Fruit fly (Drosophila melanogaster) whole organism, embryonic: ENCODE measurements around the gene CG13127.

Source experiments
- Antp ChIP-seq: fragments of 200-800 bp; sonication (Bioruptor generic); optimal IDR thresholded peaks from 3 replicates; lab custom pipeline; 2016; ENCODE audit warnings: missing biosample characterization, missing genetic modification characterization
- Atf6 ChIP-seq: fragments of 200-800 bp; sonication (Bioruptor generic); IDR thresholded peaks from 2 replicates; pipeline ENCODE4 v1.3.6; 2022; ENCODE audit warnings: missing biosample characterization, missing genetic modification characterization
- CG10209 ChIP-seq: fragments of 200-800 bp; sonication (Bioruptor generic); optimal IDR thresholded peaks from 3 replicates; lab custom pipeline; 2017; ENCODE audit warnings: missing biosample characterization, mild to moderate bottlenecking, missing genetic modification characterization, missing genetic modification reagents
- CG12155 ChIP-seq: fragments of 200-800 bp; sonication (Bioruptor generic); optimal IDR thresholded peaks from 3 replicates; lab custom pipeline; 2016; ENCODE audit warnings: missing biosample characterization, missing genetic modification characterization
- CG12299 ChIP-seq: fragments of 200-800 bp; sonication (Bioruptor generic); optimal IDR thresholded peaks from 2 replicates; lab custom pipeline; 2018; ENCODE audit warnings: missing biosample characterization, mild to moderate bottlenecking, missing genetic modification characterization
- CG12391 ChIP-seq: fragments of 200-800 bp; sonication (Bioruptor generic); optimal IDR thresholded peaks from 3 replicates; lab custom pipeline; 2018; ENCODE audit warnings: missing biosample characterization, mild to moderate bottlenecking, missing genetic modification characterization, moderate library complexity
- CG12659 ChIP-seq: fragments of 200-800 bp; sonication (Bioruptor generic); optimal IDR thresholded peaks from 3 replicates; lab custom pipeline; 2017; ENCODE audit warnings: mild to moderate bottlenecking, missing biosample characterization, missing genetic modification reagents, missing genetic modification characterization
- CG13123 ChIP-seq: fragments of 200-800 bp; sonication (Bioruptor generic); optimal IDR thresholded peaks from 2 replicates; lab custom pipeline; 2016; ENCODE audit warnings: missing biosample characterization, missing genetic modification characterization
- CG13287 ChIP-seq: fragments of 200-800 bp; sonication (Bioruptor generic); IDR thresholded peaks from 2 replicates; pipeline ENCODE4 v1.3.6; 2022; ENCODE audit warnings: missing biosample characterization, missing genetic modification characterization; ENCODE audit not compliant: partially characterized antibody
- CG14441 ChIP-seq: fragments of 200-800 bp; sonication (Bioruptor generic); IDR thresholded peaks from 2 replicates; pipeline ENCODE4 v1.3.6; 2022; ENCODE audit warnings: missing biosample characterization, missing genetic modification characterization
- CG14860 ChIP-seq: fragments of 200-800 bp; sonication (Bioruptor generic); IDR thresholded peaks from 3 replicates; pipeline ENCODE4 v1.3.6; 2022; ENCODE audit warnings: missing biosample characterization, missing genetic modification characterization; ENCODE audit not compliant: partially characterized antibody
- CG15269 ChIP-seq: fragments of 200-800 bp; sonication (Bioruptor generic); optimal IDR thresholded peaks from 2 replicates; lab custom pipeline; 2018; ENCODE audit warnings: missing biosample characterization, mild to moderate bottlenecking, missing genetic modification characterization, moderate library complexity
- CG1647 ChIP-seq: fragments of 200-800 bp; sonication (Bioruptor generic); optimal IDR thresholded peaks from 3 replicates; lab custom pipeline; 2016; ENCODE audit warnings: missing biosample characterization, missing genetic modification characterization
- CG18476 ChIP-seq: fragments of 200-800 bp; sonication (Bioruptor generic); optimal IDR thresholded peaks from 2 replicates; lab custom pipeline; 2016; ENCODE audit warnings: missing biosample characterization, mild to moderate bottlenecking, missing genetic modification characterization
- CG2129 ChIP-seq: fragments of 200-800 bp; sonication (Bioruptor generic); IDR thresholded peaks from 2 replicates; pipeline ENCODE4 v1.3.6; 2022; ENCODE audit warnings: missing biosample characterization, missing genetic modification characterization; ENCODE audit not compliant: partially characterized antibody
- CG30020 ChIP-seq: fragments of 200-800 bp; optimal IDR thresholded peaks from 2 replicates; lab custom pipeline; 2019; ENCODE audit warnings: missing biosample characterization, mild to moderate bottlenecking, missing genetic modification characterization, moderate library complexity
- CG3407 ChIP-seq: fragments of 200-800 bp; sonication (Bioruptor generic); optimal IDR thresholded peaks from 2 replicates; lab custom pipeline; 2018; ENCODE audit warnings: missing biosample characterization, mild to moderate bottlenecking, missing genetic modification characterization
- CG42726 ChIP-seq: fragments of 200-800 bp; sonication (Bioruptor generic); IDR thresholded peaks from 2 replicates; pipeline ENCODE4 v1.3.6; 2022; ENCODE audit warnings: missing biosample characterization, missing genetic modification characterization; ENCODE audit not compliant: partially characterized antibody
- CG4328 ChIP-seq: fragments of 200-800 bp; sonication (Bioruptor generic); optimal IDR thresholded peaks from 3 replicates; lab custom pipeline; 2017; ENCODE audit warnings: missing biosample characterization, missing genetic modification reagents, missing genetic modification characterization
- CG4404 ChIP-seq: fragments of 200-800 bp; sonication (Bioruptor generic); IDR thresholded peaks from 2 replicates; pipeline ENCODE4 v1.3.6; 2022; ENCODE audit warnings: missing biosample characterization, missing genetic modification characterization
- CG4820 ChIP-seq: fragments of 200-800 bp; sonication (Bioruptor generic); optimal IDR thresholded peaks from 3 replicates; lab custom pipeline; 2016; ENCODE audit warnings: missing biosample characterization, missing genetic modification characterization
- CG7357 ChIP-seq: fragments of 200-800 bp; sonication (Bioruptor generic); IDR thresholded peaks from 3 replicates; pipeline ENCODE4 v1.3.6; 2022; ENCODE audit warnings: missing biosample characterization, missing genetic modification characterization
- CG9817 ChIP-seq: fragments of 200-800 bp; sonication (Bioruptor generic); optimal IDR thresholded peaks from 2 replicates; lab custom pipeline; 2018; ENCODE audit warnings: missing biosample characterization, mild to moderate bottlenecking, missing genetic modification characterization, moderate library complexity
- E2f2 ChIP-seq: fragments of 200-800 bp; sonication (Bioruptor generic); IDR thresholded peaks from 2 replicates; pipeline ENCODE4 v1.3.6; 2022; ENCODE audit warnings: missing biosample characterization, missing genetic modification characterization
- HLHmδ ChIP-seq: fragments of 200-800 bp; sonication (Bioruptor generic); optimal IDR thresholded peaks from 2 replicates; lab custom pipeline; 2018; ENCODE audit warnings: missing biosample characterization, mild to moderate bottlenecking, missing genetic modification characterization, moderate library complexity
- MESR4 ChIP-seq: fragments of 200-800 bp; sonication (Bioruptor generic); optimal IDR thresholded peaks from 2 replicates; lab custom pipeline; 2018; ENCODE audit warnings: missing biosample characterization, mild to moderate bottlenecking, missing genetic modification characterization, moderate library complexity
- PHDP ChIP-seq: fragments of 200-800 bp; sonication (Bioruptor generic); optimal IDR thresholded peaks from 3 replicates; lab custom pipeline; 2018; ENCODE audit warnings: missing biosample characterization, mild to moderate bottlenecking, missing genetic modification characterization, moderate library complexity
- Xbp1 ChIP-seq: fragments of 200-800 bp; sonication (Bioruptor generic); optimal IDR thresholded peaks from 3 replicates; lab custom pipeline; 2016; ENCODE audit warnings: missing biosample characterization, mild to moderate bottlenecking, missing genetic modification characterization
- br ChIP-seq: fragments of >200 bp; optimal IDR thresholded peaks from 2 replicates; lab custom pipeline; 2017
- cas ChIP-seq: fragments of 200-800 bp; sonication (Bioruptor generic); IDR thresholded peaks from 2 replicates; pipeline ENCODE4 v1.3.6; 2022; ENCODE audit warnings: missing biosample characterization, missing genetic modification characterization
- chif ChIP-seq, 2 experiments: fragments of 200-800 bp; sonication (Bioruptor generic); optimal IDR thresholded peaks; 3 replicates each; lab custom pipeline; 2016; ENCODE audit warnings: missing biosample characterization in 2 of 2, missing genetic modification characterization in 2 of 2
- da ChIP-seq: fragments of 200-800 bp; sonication (Bioruptor generic); optimal IDR thresholded peaks from 2 replicates; lab custom pipeline; 2016; ENCODE audit warnings: missing biosample characterization, missing genetic modification characterization
- dan ChIP-seq: fragments of 200-800 bp; sonication (Bioruptor generic); IDR thresholded peaks from 2 replicates; pipeline ENCODE4 v1.3.6; 2022; ENCODE audit warnings: missing biosample characterization, missing genetic modification characterization
- dmrt99B ChIP-seq: fragments of 200-800 bp; sonication (Bioruptor generic); optimal IDR thresholded peaks from 2 replicates; lab custom pipeline; 2018; ENCODE audit warnings: missing biosample characterization, mild to moderate bottlenecking, missing genetic modification characterization, moderate library complexity
- ftz-f1 ChIP-seq: fragments of 200-800 bp; sonication (Bioruptor generic); optimal IDR thresholded peaks from 2 replicates; lab custom pipeline; 2016; ENCODE audit warnings: missing biosample characterization, missing genetic modification characterization
- grn ChIP-seq: fragments of 200-800 bp; sonication (Bioruptor generic); optimal IDR thresholded peaks from 3 replicates; lab custom pipeline; 2017; ENCODE audit warnings: missing biosample characterization, missing genetic modification characterization
- hkb ChIP-seq, 2 experiments: fragments of 200-800 bp in 1 of 2; fragments of >200 bp in 1 of 2; sonication (Bioruptor generic) in 1 of 2; IDR thresholded peaks in 1 of 2; optimal IDR thresholded peaks in 1 of 2; 2 replicates each; pipeline versions ENCODE4 v1.3.6 to Lab custom; 2017 to 2022; ENCODE audit warnings: missing biosample characterization in 1 of 2, missing genetic modification characterization in 1 of 2
- inv ChIP-seq: fragments of 200-800 bp; sonication (Bioruptor generic); IDR thresholded peaks from 2 replicates; pipeline ENCODE4 v1.3.6; 2022; ENCODE audit warnings: missing biosample characterization, missing genetic modification characterization; ENCODE audit not compliant: partially characterized antibody
- knrl ChIP-seq: fragments of 200-800 bp; sonication (Bioruptor generic); IDR thresholded peaks from 3 replicates; pipeline ENCODE4 v1.3.6; 2022; ENCODE audit warnings: missing biosample characterization, missing genetic modification characterization; ENCODE audit not compliant: partially characterized antibody
- pan ChIP-seq, 4 experiments: fragments of >200 bp in 3 of 4; fragments of 200-800 bp in 1 of 4; sonication (Bioruptor generic) in 1 of 4; optimal IDR thresholded peaks in 3 of 4; IDR thresholded peaks in 1 of 4; 2 replicates each; pipeline versions ENCODE4 v1.3.6 to Lab custom; 2017 to 2022; ENCODE audit warnings: missing biosample characterization in 2 of 4, missing genetic modification characterization in 2 of 4, mixed read lengths in 1 of 4
- schlank ChIP-seq: fragments of 200-800 bp; sonication (Bioruptor generic); optimal IDR thresholded peaks from 2 replicates; lab custom pipeline; 2018; ENCODE audit warnings: missing biosample characterization, mild to moderate bottlenecking, missing genetic modification characterization
- sima ChIP-seq: fragments of 200-800 bp; sonication (Bioruptor generic); optimal IDR thresholded peaks from 2 replicates; lab custom pipeline; 2016; ENCODE audit warnings: missing biosample characterization, missing genetic modification characterization
- sug ChIP-seq: fragments of 200-800 bp; optimal IDR thresholded peaks from 2 replicates; lab custom pipeline; 2019; ENCODE audit warnings: missing biosample characterization, mild to moderate bottlenecking, missing genetic modification characterization, moderate library complexity
- unc-4 ChIP-seq: fragments of 200-800 bp; sonication (Bioruptor generic); IDR thresholded peaks from 2 replicates; pipeline ENCODE4 v1.3.6; 2022; ENCODE audit warnings: missing biosample characterization, missing genetic modification characterization; ENCODE audit not compliant: partially characterized antibody
- wdn ChIP-seq: fragments of 200-800 bp; sonication (Bioruptor generic); IDR thresholded peaks from 2 replicates; pipeline ENCODE4 v1.3.6; 2022; ENCODE audit warnings: missing biosample characterization, missing genetic modification characterization
- z ChIP-seq: fragments of 200-800 bp; sonication (Bioruptor generic); IDR thresholded peaks from 3 replicates; pipeline ENCODE4 v1.3.6; 2022; ENCODE audit warnings: missing biosample characterization, missing genetic modification characterization
- zen ChIP-seq: fragments of 200-800 bp; sonication (Bioruptor generic); optimal IDR thresholded peaks from 3 replicates; lab custom pipeline; 2018; ENCODE audit warnings: missing biosample characterization, mild to moderate bottlenecking, missing genetic modification characterization, moderate library complexity

Gene CG13127

DNA sequence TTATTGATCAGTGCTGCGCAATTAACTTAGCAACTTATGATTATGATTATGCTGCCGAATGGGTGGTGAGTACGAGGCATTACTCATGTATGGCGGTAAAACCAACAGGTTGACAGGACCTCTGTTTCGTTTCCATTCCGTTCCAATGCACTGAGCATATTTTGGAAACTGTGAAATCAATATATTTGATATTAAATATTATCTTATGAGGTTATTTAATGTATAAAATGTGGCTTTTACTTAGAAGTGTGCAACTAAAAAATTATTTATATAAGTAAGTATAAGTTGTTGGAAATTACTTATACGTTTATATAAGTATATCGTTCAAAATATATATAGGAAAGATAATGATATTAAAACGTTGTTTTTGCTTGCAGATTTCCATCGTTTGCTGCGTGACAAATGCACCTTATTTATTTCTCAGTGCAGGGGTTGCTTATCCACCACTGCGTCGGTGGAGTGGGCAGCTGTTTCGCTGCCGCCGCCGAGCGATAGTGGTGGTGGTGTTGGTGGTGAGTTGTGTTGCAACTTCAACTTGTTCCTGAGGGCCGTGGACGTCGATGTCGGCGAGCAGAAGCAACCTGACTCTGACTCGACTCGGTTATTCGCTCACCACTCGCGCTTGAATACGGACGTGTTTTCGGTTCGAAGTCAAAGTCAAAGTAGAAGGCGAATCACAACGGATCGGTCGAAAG is 42.3 kb upstream of the CG13127 start, which contains the start of gene bib (continued):
- no peak for TF ChIP-seq cas (GFP tag; lab: Robert Waterston, UW)
- no peak for TF ChIP-seq br
- TF ChIP-seq CG14860 (GFP tag; lab: Robert Waterston, UW): no peak
- no peak for TF ChIP-seq sima (GFP tag; lab: Kevin White, UChicago)
- TF ChIP-seq knrl (GFP tag; lab: Robert Waterston, UW): no peak
- TF ChIP-seq CG14441 (GFP tag; lab: Robert Waterston, UW): peak; percentile 58; the same call in 1 of the 2 replicates
- peak; percentile 73 for TF ChIP-seq CG12155 (GFP tag; lab: Kevin White, UChicago)
- TF ChIP-seq CG10209 (GFP tag; lab: Kevin White, UChicago): peak; percentile 85
- TF ChIP-seq Xbp1: peak; percentile 80
- TF ChIP-seq wdn (GFP tag; lab: Robert Waterston, UW): 0 out of 2 replicates have a peak, but pooled peaks have one; percentile 20
- peak; percentile 77 for TF ChIP-seq CG3407 (GFP tag; lab: Kevin White, UChicago)
- peak; percentile 62 for TF ChIP-seq CG12299
- peak; percentile 85 for TF ChIP-seq CG12659
- TF ChIP-seq CG13287 (GFP tag; lab: Robert Waterston, UW): no peak
- peak; percentile 8 for TF ChIP-seq MESR4 (GFP tag; lab: Kevin White, UChicago)
- peak; percentile 38; the same call in 1 of the 3 replicates for TF ChIP-seq CG7357 (GFP tag; lab: Robert Waterston, UW)
- no peak; the same call in 1 of the 2 replicates for TF ChIP-seq E2f2 (GFP tag; lab: Robert Waterston, UW)
- TF ChIP-seq CG42726 (GFP tag; lab: Robert Waterston, UW): peak; percentile 32; the same call in 1 of the 2 replicates
- TF ChIP-seq CG4328 (GFP tag; lab: Kevin White, UChicago): peak; percentile 78
- TF ChIP-seq dan: peak; percentile 55; the same call in 1 of the 2 replicates
- TF ChIP-seq CG12391 (tag; lab: Kevin White, UChicago): peak; percentile 93
- peak; percentile 10 for TF ChIP-seq Antp (GFP tag; lab: Kevin White, UChicago)
- peak; percentile 90 for TF ChIP-seq CG30020 (tag; lab: Kevin White, UChicago)
- TF ChIP-seq schlank (tag; lab: Kevin White, UChicago): no peak
- no peak for TF ChIP-seq inv (GFP tag; lab: Robert Waterston, UW)
- TF ChIP-seq CG9817 (tag; lab: Kevin White, UChicago): peak; percentile 48
- no peak for TF ChIP-seq CG2129
- TF ChIP-seq pan (optimal IDR thresholded peaks at IDR 0.05; lab: Kevin White, UChicago): no peak
- peak in 1 of 2 experiments; percentile 58 for TF ChIP-seq pan (GFP tag; optimal IDR thresholded peaks at IDR 0.05 in 1 of 2, IDR thresholded peaks at IDR 0.05 in 1 of 2)
- no peak for TF ChIP-seq da (GFP tag; lab: Kevin White, UChicago)
- peak in 1 of 2 experiments; percentile 64 for TF ChIP-seq chif (GFP tag; optimal IDR thresholded peaks at IDR 0.05; lab: Kevin White, UChicago)
- peak; percentile 88 for TF ChIP-seq dmrt99B (tag; lab: Kevin White, UChicago)
- no peak for TF ChIP-seq ftz-f1 (GFP tag; lab: Kevin White, UChicago)
- TF ChIP-seq hkb (optimal IDR thresholded peaks at IDR 0.05; lab: Kevin White, UChicago): no peak
- TF ChIP-seq hkb (GFP tag; IDR thresholded peaks at IDR 0.05; lab: Robert Waterston, UW): peak; percentile 65
- peak; percentile 96 for TF ChIP-seq HLHmδ (GFP tag; lab: Kevin White, UChicago)
- TF ChIP-seq PHDP: peak; percentile 81
- peak; percentile 65 for TF ChIP-seq CG13123 (GFP tag; lab: Kevin White, UChicago)
- TF ChIP-seq zen (tag; lab: Kevin White, UChicago): peak; percentile 87
- TF ChIP-seq Atf6 (GFP tag; lab: Robert Waterston, UW): peak; percentile 62
- TF ChIP-seq unc-4 (GFP tag; lab: Robert Waterston, UW): no peak
- peak; percentile 85 for TF ChIP-seq CG4404
- TF ChIP-seq CG15269 (tag; lab: Kevin White, UChicago): peak; percentile 77
- TF ChIP-seq z: peak; percentile 36; the same call in 1 of the 3 replicates
- TF ChIP-seq CG1647: no peak
- TF ChIP-seq CG4820 (GFP tag; lab: Kevin White, UChicago): peak; percentile 69
- TF ChIP-seq sug (tag; lab: Kevin White, UChicago): no peak
- peak; percentile 46 for TF ChIP-seq grn (GFP tag; lab: Kevin White, UChicago)
- peak; percentile 61 for TF ChIP-seq CG18476
